Fruit fly (Drosophila melanogaster) whole organism, embryonic: ENCODE measurements around the gene GC2.

Experiments used
- ATbp ChIP-seq: fragments of 200-800 bp; sonication (Bioruptor generic); optimal IDR thresholded peaks from 2 replicates; lab custom pipeline; 2017; ENCODE audit warnings: missing biosample characterization, mild to moderate bottlenecking, missing genetic modification characterization, missing genetic modification reagents
- Abd-B ChIP-seq: fragments of 200-800 bp; sonication (Bioruptor generic); optimal IDR thresholded peaks from 2 replicates; lab custom pipeline; 2018; ENCODE audit warnings: missing biosample characterization, mild to moderate bottlenecking, missing genetic modification characterization, moderate library complexity
- Antp ChIP-seq: fragments of 200-800 bp; sonication (Bioruptor generic); optimal IDR thresholded peaks from 3 replicates; lab custom pipeline; 2016; ENCODE audit warnings: missing biosample characterization, missing genetic modification characterization
- Awh ChIP-seq: fragments of 200-800 bp; sonication (Bioruptor generic); IDR thresholded peaks from 2 replicates; pipeline ENCODE4, ENCODE4 v1.3.6; 2022; ENCODE audit warnings: missing biosample characterization, missing genetic modification characterization
- Bdp1 ChIP-seq: fragments of 200-800 bp; sonication (Bioruptor generic); optimal IDR thresholded peaks from 3 replicates; lab custom pipeline; 2016; ENCODE audit warnings: missing biosample characterization, missing genetic modification characterization
- CG10431 ChIP-seq: fragments of 200-800 bp; sonication (Bioruptor generic); optimal IDR thresholded peaks from 3 replicates; lab custom pipeline; 2018; ENCODE audit warnings: missing biosample characterization, mild to moderate bottlenecking, missing genetic modification characterization
- CG11247 ChIP-seq: fragments of 200-800 bp; sonication (Bioruptor generic); IDR thresholded peaks from 2 replicates; pipeline ENCODE4 v1.3.6; 2022; ENCODE audit warnings: missing biosample characterization, missing genetic modification characterization
- CG13123 ChIP-seq: fragments of 200-800 bp; sonication (Bioruptor generic); optimal IDR thresholded peaks from 2 replicates; lab custom pipeline; 2016; ENCODE audit warnings: missing biosample characterization, missing genetic modification characterization
- CG13775 ChIP-seq: fragments of 200-800 bp; sonication (Bioruptor generic); optimal IDR thresholded peaks from 3 replicates; lab custom pipeline; 2017; ENCODE audit warnings: missing biosample characterization, mild to moderate bottlenecking, missing genetic modification characterization
- CG14050 ChIP-seq: fragments of 200-800 bp; sonication (Bioruptor generic); IDR thresholded peaks from 3 replicates; pipeline ENCODE4 v1.3.6; 2022; ENCODE audit warnings: missing biosample characterization, missing genetic modification characterization
- CG18262 ChIP-seq: fragments of 200-800 bp; optimal IDR thresholded peaks from 3 replicates; lab custom pipeline; 2019; ENCODE audit warnings: missing biosample characterization, mild to moderate bottlenecking, missing genetic modification characterization, moderate library complexity
- CG31365 ChIP-seq: fragments of 200-800 bp; sonication (Bioruptor generic); optimal IDR thresholded peaks from 2 replicates; lab custom pipeline; 2018; ENCODE audit warnings: missing biosample characterization, mild to moderate bottlenecking, missing genetic modification characterization
- CG42726 ChIP-seq: fragments of 200-800 bp; sonication (Bioruptor generic); IDR thresholded peaks from 2 replicates; pipeline ENCODE4 v1.3.6; 2022; ENCODE audit warnings: missing biosample characterization, missing genetic modification characterization; ENCODE audit not compliant: partially characterized antibody
- CG4328 ChIP-seq: fragments of 200-800 bp; sonication (Bioruptor generic); optimal IDR thresholded peaks from 3 replicates; lab custom pipeline; 2017; ENCODE audit warnings: missing biosample characterization, missing genetic modification reagents, missing genetic modification characterization
- CG4404 ChIP-seq: fragments of 200-800 bp; sonication (Bioruptor generic); IDR thresholded peaks from 2 replicates; pipeline ENCODE4 v1.3.6; 2022; ENCODE audit warnings: missing biosample characterization, missing genetic modification characterization
- CG7786 ChIP-seq: fragments of 200-800 bp; sonication (Bioruptor generic); optimal IDR thresholded peaks from 2 replicates; lab custom pipeline; 2016; ENCODE audit warnings: missing biosample characterization, missing genetic modification characterization
- CG8290 ChIP-seq, 3 experiments: fragments of 200-800 bp; sonication (Bioruptor generic); optimal IDR thresholded peaks; 2 replicates each; lab custom pipeline; 2016 to 2019; ENCODE audit warnings: missing biosample characterization in 3 of 3, missing genetic modification characterization in 3 of 3, mild to moderate bottlenecking in 2 of 3, moderate library complexity in 1 of 3
- CG8924 ChIP-seq: fragments of 200-800 bp; optimal IDR thresholded peaks from 3 replicates; lab custom pipeline; 2019; ENCODE audit warnings: missing biosample characterization, mild to moderate bottlenecking, missing genetic modification characterization, moderate library complexity
- CHES-1-like ChIP-seq: fragments of 200-800 bp; sonication (Bioruptor generic); optimal IDR thresholded peaks from 2 replicates; lab custom pipeline; 2016; ENCODE audit warnings: missing biosample characterization, missing genetic modification characterization
- D ChIP-seq, 2 experiments: fragments of 200-800 bp in 1 of 2; fragments of >200 bp in 1 of 2; sonication (Bioruptor generic) in 1 of 2; optimal IDR thresholded peaks; 2 replicates in 1 of 2; 3 replicates in 1 of 2; lab custom pipeline; 2017; ENCODE audit warnings: mild to moderate bottlenecking in 1 of 2, missing biosample characterization in 1 of 2, missing genetic modification characterization in 1 of 2, missing genetic modification reagents in 1 of 2
- Doc3 ChIP-seq: fragments of 200-800 bp; sonication (Bioruptor generic); IDR thresholded peaks from 3 replicates; pipeline ENCODE4 v1.3.6; 2022; ENCODE audit warnings: missing biosample characterization, missing genetic modification characterization; ENCODE audit not compliant: partially characterized antibody
- H15 ChIP-seq: fragments of 200-800 bp; sonication (Bioruptor generic); IDR thresholded peaks from 3 replicates; pipeline ENCODE4 v1.3.6; 2022; ENCODE audit warnings: missing biosample characterization, missing genetic modification characterization
- HmgZ ChIP-seq: fragments of 200-800 bp; sonication (Bioruptor generic); optimal IDR thresholded peaks from 2 replicates; lab custom pipeline; 2018; ENCODE audit warnings: missing biosample characterization, mild to moderate bottlenecking, missing genetic modification characterization
- Poxn ChIP-seq: fragments of 200-800 bp; sonication (Bioruptor generic); IDR thresholded peaks from 2 replicates; pipeline ENCODE4 v1.3.6; 2022; ENCODE audit warnings: missing biosample characterization, missing genetic modification characterization
- Sin3A ChIP-seq: fragments of >200 bp; optimal IDR thresholded peaks from 2 replicates; lab custom pipeline; 2018
- Spps ChIP-seq: fragments of 200-800 bp; sonication (Bioruptor generic); optimal IDR thresholded peaks from 2 replicates; lab custom pipeline; 2018; ENCODE audit warnings: missing biosample characterization, mild to moderate bottlenecking, missing genetic modification characterization
- Taf1 ChIP-seq: fragments of 200-800 bp; sonication (Bioruptor generic); IDR thresholded peaks from 2 replicates; pipeline ENCODE4 v1.3.6; 2022; ENCODE audit warnings: missing biosample characterization, missing genetic modification characterization
- Tbp ChIP-seq: fragments of >200 bp; optimal IDR thresholded peaks from 2 replicates; lab custom pipeline; 2018; ENCODE audit warnings: missing biosample characterization, missing genetic modification characterization
- ap ChIP-seq: fragments of 200-800 bp; sonication (Bioruptor generic); IDR thresholded peaks from 2 replicates; pipeline ENCODE4 v1.3.6; 2022; ENCODE audit warnings: missing biosample characterization, missing genetic modification characterization
- crp ChIP-seq, 2 experiments: fragments of 200-800 bp; sonication (Bioruptor generic); optimal IDR thresholded peaks; 2 replicates in 1 of 2; 3 replicates in 1 of 2; lab custom pipeline; 2017; ENCODE audit warnings: missing biosample characterization in 2 of 2, missing genetic modification characterization in 2 of 2, mild to moderate bottlenecking in 1 of 2, moderate library complexity in 1 of 2
- cwo ChIP-seq: fragments of 200-800 bp; sonication (Bioruptor generic); optimal IDR thresholded peaks from 3 replicates; lab custom pipeline; 2017; ENCODE audit warnings: missing biosample characterization, missing genetic modification characterization, mild to moderate bottlenecking, moderate library complexity, missing genetic modification reagents
- eve ChIP-seq, 2 experiments: fragments of >200 bp; optimal IDR thresholded peaks; 2 replicates each; lab custom pipeline; 2017; ENCODE audit warnings: missing biosample characterization in 2 of 2, missing genetic modification characterization in 2 of 2
- eyg ChIP-seq: fragments of 200-800 bp; sonication (Bioruptor generic); optimal IDR thresholded peaks from 3 replicates; lab custom pipeline; 2016; ENCODE audit warnings: missing biosample characterization, missing genetic modification characterization
- fru ChIP-seq: fragments of >200 bp; optimal IDR thresholded peaks from 2 replicates; lab custom pipeline; 2017
- fu2 ChIP-seq: fragments of 200-800 bp; sonication (Bioruptor generic); optimal IDR thresholded peaks from 2 replicates; lab custom pipeline; 2016; ENCODE audit warnings: missing biosample characterization, missing genetic modification characterization
- gsb ChIP-seq: fragments of 200-800 bp; sonication (Bioruptor generic); IDR thresholded peaks from 2 replicates; pipeline ENCODE4 v1.3.6; 2022; ENCODE audit warnings: missing biosample characterization, missing genetic modification characterization
- hkb ChIP-seq, 2 experiments: fragments of 200-800 bp in 1 of 2; fragments of >200 bp in 1 of 2; sonication (Bioruptor generic) in 1 of 2; IDR thresholded peaks in 1 of 2; optimal IDR thresholded peaks in 1 of 2; 2 replicates each; pipeline versions ENCODE4 v1.3.6 to Lab custom; 2017 to 2022; ENCODE audit warnings: missing biosample characterization in 1 of 2, missing genetic modification characterization in 1 of 2
- jigr1 ChIP-seq: fragments of 200-800 bp; sonication (Bioruptor generic); IDR thresholded peaks from 3 replicates; pipeline ENCODE4 v1.3.6; 2022; ENCODE audit warnings: missing biosample characterization, missing genetic modification characterization
- jing ChIP-seq: fragments of 200-800 bp; sonication (Bioruptor generic); optimal IDR thresholded peaks from 2 replicates; lab custom pipeline; 2018; ENCODE audit warnings: missing biosample characterization, mild to moderate bottlenecking, missing genetic modification characterization
- jumu ChIP-seq: fragments of 200-800 bp; sonication (Bioruptor generic); optimal IDR thresholded peaks from 3 replicates; lab custom pipeline; 2016; ENCODE audit warnings: missing biosample characterization, missing genetic modification characterization
- luna ChIP-seq: fragments of 200-800 bp; sonication (Bioruptor generic); optimal IDR thresholded peaks from 2 replicates; lab custom pipeline; 2016; ENCODE audit warnings: missing biosample characterization, missing genetic modification characterization
- mld ChIP-seq: fragments of 200-800 bp; sonication (Bioruptor generic); IDR thresholded peaks from 3 replicates; pipeline ENCODE4 v1.3.6; 2022; ENCODE audit warnings: missing biosample characterization, missing genetic modification characterization; ENCODE audit not compliant: partially characterized antibody
- odd ChIP-seq: fragments of 200-800 bp; sonication (Bioruptor generic); optimal IDR thresholded peaks from 2 replicates; lab custom pipeline; 2017; ENCODE audit warnings: missing biosample characterization, mild to moderate bottlenecking, missing genetic modification characterization
- pnt ChIP-seq: fragments of 200-800 bp; sonication (Bioruptor generic); optimal IDR thresholded peaks from 3 replicates; lab custom pipeline; 2016; ENCODE audit warnings: missing biosample characterization, missing genetic modification characterization
- run ChIP-seq: fragments of 200-800 bp; sonication (Bioruptor generic); optimal IDR thresholded peaks from 3 replicates; lab custom pipeline; 2018; ENCODE audit warnings: missing biosample characterization, mild to moderate bottlenecking, missing genetic modification characterization
- tap ChIP-seq: fragments of 200-800 bp; optimal IDR thresholded peaks from 3 replicates; lab custom pipeline; 2019; ENCODE audit warnings: missing biosample characterization, mild to moderate bottlenecking, missing genetic modification characterization, moderate library complexity
- wor ChIP-seq: fragments of 200-800 bp; sonication (Bioruptor generic); IDR thresholded peaks from 2 replicates; pipeline ENCODE4 v1.3.6; 2022; ENCODE audit warnings: missing biosample characterization, missing genetic modification characterization
- zfh1 ChIP-seq: fragments of 200-800 bp; sonication (Bioruptor generic); IDR thresholded peaks from 3 replicates; pipeline ENCODE4 v1.3.6; 2022; ENCODE audit warnings: missing biosample characterization, missing genetic modification characterization

Gene GC2

dm6 chr3R:12010202-12010824, 38.8 kb downstream of the GC2 start, which contains the start of the genes KLHL18 and GCC185 (continued):
- peak; percentile 72 for TF ChIP-seq CG18262 (tag; lab: Kevin White, UChicago)
- no peak for TF ChIP-seq fru (lab: Kevin White, UChicago)
- TF ChIP-seq CG4328 (GFP tag; lab: Kevin White, UChicago), result peak; percentile 13
- peak; percentile 68; the same call in 2 of the 3 replicates for TF ChIP-seq Doc3 (GFP tag; lab: Robert Waterston, UW)
- 0 out of 2 replicates have a peak, but pooled peaks have one; percentile 10 for TF ChIP-seq ap (GFP tag; lab: Robert Waterston, UW)
- TF ChIP-seq mld, result peak; percentile 19; the same call in 1 of the 3 replicates
- TF ChIP-seq crp (GFP tag; optimal IDR thresholded peaks at IDR 0.05; lab: Kevin White, UChicago), result peak; percentile 97 to 98
- TF ChIP-seq CG10431 (GFP tag; lab: Kevin White, UChicago), result no peak
- peak; percentile 53; the same call in 1 of the 2 replicates for TF ChIP-seq CG11247 (GFP tag; lab: Robert Waterston, UW)
- peak; percentile 76 for TF ChIP-seq CG8924 (tag; lab: Kevin White, UChicago)
- peak; percentile 31 for TF ChIP-seq fu2
- TF ChIP-seq Antp (GFP tag; lab: Kevin White, UChicago), result peak; percentile 28
- TF ChIP-seq Bdp1, result peak; percentile 26
- no peak for TF ChIP-seq odd (GFP tag; lab: Kevin White, UChicago)
- peak; percentile 66 for TF ChIP-seq jumu (GFP tag; lab: Kevin White, UChicago)
- TF ChIP-seq CG7786, result peak; percentile 44
- TF ChIP-seq CG14050 (GFP tag; lab: Robert Waterston, UW), result no peak
- TF ChIP-seq H15 (GFP tag; lab: Robert Waterston, UW), result peak; percentile 55; the same call in 1 of the 3 replicates
- peak; percentile 67 for TF ChIP-seq CG8290 (GFP tag; optimal IDR thresholded peaks at IDR 0.05; lab: Kevin White, UChicago)
- no peak for TF ChIP-seq CG8290 (tag; optimal IDR thresholded peaks at IDR 0.05; lab: Kevin White, UChicago)
- TF ChIP-seq eve (GFP tag; optimal IDR thresholded peaks at IDR 0.05; lab: Kevin White, UChicago), result no peak
- TF ChIP-seq ATbp (GFP tag; lab: Kevin White, UChicago), result no peak
- TF ChIP-seq D (optimal IDR thresholded peaks at IDR 0.05; lab: Kevin White, UChicago), result no peak
- TF ChIP-seq D (GFP tag; optimal IDR thresholded peaks at IDR 0.05; lab: Kevin White, UChicago), result peak; percentile 33
- no peak for TF ChIP-seq Tbp
- peak; percentile 33 for TF ChIP-seq cwo
- peak; percentile 60 for TF ChIP-seq pnt
- TF ChIP-seq CG13123 (GFP tag; lab: Kevin White, UChicago), result peak; percentile 30
- TF ChIP-seq hkb (optimal IDR thresholded peaks at IDR 0.05; lab: Kevin White, UChicago), result peak; percentile 65
- 0 out of 2 replicates have a peak, but pooled peaks have one; percentile 41 for TF ChIP-seq hkb (GFP tag; IDR thresholded peaks at IDR 0.05; lab: Robert Waterston, UW)
- TF ChIP-seq Awh (GFP tag; lab: Robert Waterston, UW), result peak; percentile 29; the same call in 1 of the 2 replicates
- TF ChIP-seq eyg, result no peak
- no peak for TF ChIP-seq jing (GFP tag; lab: Kevin White, UChicago)
- no peak for TF ChIP-seq tap (tag; lab: Kevin White, UChicago)
- peak; percentile 65 for TF ChIP-seq HmgZ (tag; lab: Kevin White, UChicago)
- TF ChIP-seq gsb (GFP tag; lab: Robert Waterston, UW), result no peak
- TF ChIP-seq Abd-B, result peak; percentile 92
- no peak for TF ChIP-seq luna (GFP tag; lab: Kevin White, UChicago)
- no peak for TF ChIP-seq wor
- 0 out of 2 replicates have a peak, but pooled peaks have one; percentile 37 for TF ChIP-seq CG42726
- peak; percentile 90 for TF ChIP-seq CG4404
- TF ChIP-seq CG13775, result peak; percentile 81
- peak; percentile 94 for TF ChIP-seq Sin3A (lab: Kevin White, UChicago)
- TF ChIP-seq Taf1 (GFP tag; lab: Robert Waterston, UW), result peak; percentile 45; the same call in 1 of the 2 replicates
- peak; percentile 47 for TF ChIP-seq CHES-1-like (GFP tag; lab: Kevin White, UChicago)
- peak; percentile 82; the same call in 2 of the 3 replicates for TF ChIP-seq jigr1 (GFP tag; lab: Robert Waterston, UW)
- TF ChIP-seq Spps (tag; lab: Kevin White, UChicago), result peak; percentile 45
- TF ChIP-seq CG31365 (tag; lab: Kevin White, UChicago), result no peak
- TF ChIP-seq Poxn (GFP tag; lab: Robert Waterston, UW), result peak; percentile 16; the same call in 1 of the 2 replicates
- TF ChIP-seq run, result peak; percentile 18
- TF ChIP-seq zfh1 (GFP tag; lab: Robert Waterston, UW), result peak; percentile 56; the same call in 1 of the 3 replicates
